Worm (Caenorhabditis elegans) whole organism, late embryonic: ENCODE measurements around the gene gcy-13.

ENCODE experiments used
- ama-1 ChIP-seq: fragments of 150-350 bp; optimal IDR thresholded peaks from 2 replicates; lab custom pipeline; 2014
- nfya-1 ChIP-seq: sonication (generic microtip); optimal IDR thresholded peaks from 2 replicates; lab custom pipeline; 2017; ENCODE audit warnings: missing genetic modification characterization, mild to moderate bottlenecking, missing compliant biosample characterization, antibody characterized with exemption, moderate library complexity
- tbx-2 ChIP-seq: sonication (generic microtip); optimal IDR thresholded peaks from 2 replicates; lab custom pipeline; 2016; ENCODE audit warnings: missing genetic modification characterization, missing compliant biosample characterization

DNA sequence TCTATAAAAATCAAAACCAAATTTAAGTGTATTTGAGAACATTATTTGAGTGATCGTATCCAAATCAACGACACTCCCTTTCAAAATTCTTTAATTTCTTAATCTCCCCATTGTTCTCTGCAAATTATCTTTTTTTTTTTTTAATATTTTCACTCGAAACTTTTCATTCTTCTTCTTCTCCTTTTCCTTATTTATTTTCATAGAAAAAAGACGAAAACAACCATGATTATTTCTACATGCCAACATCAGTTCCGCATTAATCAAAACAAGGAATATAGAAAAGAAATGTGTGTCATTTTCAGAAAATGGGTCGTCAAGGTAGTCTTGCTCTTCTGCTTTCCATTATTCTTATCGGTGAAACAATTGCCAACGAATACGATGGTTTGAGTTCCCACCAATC, 28.2 kb upstream of the gcy-13 start, which contains the start of gene K01D12.5:
- no peak for TF ChIP-seq nfya-1
- TF ChIP-seq tbx-2 (tag; lab: Kevin White, UChicago): no peak
- no peak for TF ChIP-seq ama-1 (lab: Kevin White, UChicago)
